Worm (Caenorhabditis elegans) whole organism, L4 larva: ENCODE results near the gene nhr-105.

ENCODE experiments used
- D1046.2 ChIP-seq: fragments of 200-800 bp; sonication (Bioruptor generic); IDR thresholded peaks from 2 replicates; pipeline ENCODE4 v1.3.6; 2022; ENCODE audit warnings: missing genetic modification characterization, missing compliant biosample characterization
- F26F4.8 ChIP-seq: fragments of 200-800 bp; sonication (Bioruptor generic); conservative IDR thresholded peaks from 2 replicates; pipeline ENCODE4 v1.3.6; 2022; ENCODE audit warnings: missing genetic modification characterization, missing compliant biosample characterization
- F37D6.2 ChIP-seq: sonication (generic microtip); optimal IDR thresholded peaks from 2 replicates; lab custom pipeline; 2016; ENCODE audit warnings: mild to moderate bottlenecking, missing genetic modification characterization, missing compliant biosample characterization
- F44E2.7 ChIP-seq: fragments of 200-800 bp; sonication (Bioruptor generic); IDR thresholded peaks from 2 replicates; pipeline ENCODE4 v2.1.2; 2022; ENCODE audit warnings: missing genetic modification characterization, missing compliant biosample characterization
- T20F7.1 ChIP-seq: fragments of 200-800 bp; sonication (Bioruptor generic); optimal IDR thresholded peaks from 2 replicates; lab custom pipeline; 2018; ENCODE audit warnings: mild to moderate bottlenecking, missing genetic modification characterization, missing compliant biosample characterization
- Y105C5A.15 ChIP-seq: fragments of 200-800 bp; sonication (Bioruptor generic); IDR thresholded peaks from 2 replicates; pipeline ENCODE4 v1.3.6; 2022; ENCODE audit warnings: missing genetic modification characterization, missing compliant biosample characterization
- Y48G9A.11 ChIP-seq: fragments of 200-800 bp; sonication (Bioruptor generic); IDR thresholded peaks from 2 replicates; pipeline ENCODE4 v1.3.6; 2022; ENCODE audit warnings: missing genetic modification reagents, missing genetic modification characterization, missing compliant biosample characterization
- Y75B8A.6 ChIP-seq: fragments of 200-800 bp; sonication (Bioruptor generic); IDR thresholded peaks from 2 replicates; pipeline ENCODE4 v1.3.6; 2022; ENCODE audit warnings: missing genetic modification reagents, missing genetic modification characterization, missing compliant biosample characterization
- ZK546.5 ChIP-seq, 2 experiments: sonication (generic microtip); optimal IDR thresholded peaks; 2 replicates each; lab custom pipeline; 2017; ENCODE audit warnings: missing biosample characterization in 2 of 2, missing genetic modification characterization in 2 of 2
- aha-1 ChIP-seq: fragments of 150-350 bp; peaks from one replicate; lab custom pipeline; 2014; ENCODE audit warnings: missing biosample characterization, missing genetic modification characterization
- ceh-20 ChIP-seq: fragments of 200-800 bp; sonication (Bioruptor generic); IDR thresholded peaks from 2 replicates; pipeline ENCODE4 v1.3.6; 2022; ENCODE audit warnings: missing genetic modification reagents, missing genetic modification characterization, missing compliant biosample characterization
- ceh-28 ChIP-seq: fragments of 150-350 bp; optimal IDR thresholded peaks from 2 replicates; lab custom pipeline; 2014; ENCODE audit warnings: missing biosample characterization, missing genetic modification reagents, missing genetic modification characterization
- ceh-44 ChIP-seq: fragments of 200-800 bp; sonication (Bioruptor generic); IDR thresholded peaks from 2 replicates; pipeline ENCODE4 v1.3.6; 2022; ENCODE audit warnings: missing genetic modification reagents, missing genetic modification characterization, missing compliant biosample characterization
- ceh-62 ChIP-seq: sonication (generic microtip); optimal IDR thresholded peaks from 2 replicates; lab custom pipeline; 2017; ENCODE audit warnings: missing biosample characterization, missing genetic modification characterization
- ces-1 ChIP-seq: fragments of 150-350 bp; sonication (generic microtip); optimal IDR thresholded peaks from 4 replicates; lab custom pipeline; 2014; ENCODE audit warnings: missing biosample characterization, missing genetic modification reagents, missing genetic modification characterization
- cey-2 ChIP-seq: sonication (generic microtip); optimal IDR thresholded peaks from 3 replicates; lab custom pipeline; 2017; ENCODE audit warnings: missing genetic modification characterization, mild to moderate bottlenecking, missing compliant biosample characterization, antibody characterized with exemption, borderline replicate concordance; ENCODE audit not compliant: insufficient read depth
- daf-19 ChIP-seq: fragments of 200-800 bp; sonication (Bioruptor generic); conservative IDR thresholded peaks from 2 replicates; pipeline ENCODE4 v1.3.6; 2022; ENCODE audit warnings: missing genetic modification characterization, missing compliant biosample characterization
- dmd-6 ChIP-seq: fragments of 200-800 bp; sonication (Bioruptor generic); IDR thresholded peaks from 2 replicates; pipeline ENCODE4 v1.3.6; 2022; ENCODE audit warnings: missing genetic modification reagents, missing genetic modification characterization, missing compliant biosample characterization
- dpl-1 ChIP-seq: fragments of 150-350 bp; optimal IDR thresholded peaks from 2 replicates; lab custom pipeline; 2014; ENCODE audit warnings: missing biosample characterization, missing genetic modification reagents, missing genetic modification characterization
- dve-1 ChIP-seq: sonication (generic microtip); optimal IDR thresholded peaks from 2 replicates; lab custom pipeline; 2017; ENCODE audit warnings: antibody characterized with exemption, mild to moderate bottlenecking, missing genetic modification characterization, missing compliant biosample characterization; ENCODE audit not compliant: insufficient read depth
- egl-27 ChIP-seq: sonication (generic microtip); optimal IDR thresholded peaks from 3 replicates; lab custom pipeline; 2017; ENCODE audit warnings: missing biosample characterization, missing genetic modification reagents, missing genetic modification characterization
- hlh-11 ChIP-seq: fragments of 200-800 bp; sonication (Bioruptor generic); optimal IDR thresholded peaks from 2 replicates; lab custom pipeline; 2018; ENCODE audit warnings: mild to moderate bottlenecking, missing genetic modification characterization, missing compliant biosample characterization
- hlh-30 ChIP-seq: sonication (generic microtip); optimal IDR thresholded peaks from 2 replicates; lab custom pipeline; 2017; ENCODE audit warnings: antibody characterized with exemption, mild to moderate bottlenecking, missing genetic modification characterization, missing compliant biosample characterization; ENCODE audit not compliant: insufficient read depth
- lin-1 ChIP-seq: fragments of 200-800 bp; sonication (Bioruptor generic); IDR thresholded peaks from 2 replicates; pipeline ENCODE4 v1.3.6; 2022; ENCODE audit warnings: missing genetic modification reagents, missing genetic modification characterization, missing compliant biosample characterization
- lin-15B ChIP-seq: fragments of 150-350 bp; sonication (generic microtip); optimal IDR thresholded peaks from 3 replicates; lab custom pipeline; 2014; ENCODE audit warnings: missing biosample characterization, missing genetic modification characterization
- lin-39 ChIP-seq: fragments of 150-350 bp; optimal IDR thresholded peaks from 2 replicates; lab custom pipeline; 2014; ENCODE audit warnings: missing biosample characterization, missing genetic modification reagents, missing genetic modification characterization
- lsy-2 ChIP-seq, 2 experiments: fragments of 150-350 bp in 1 of 2; sonication (generic microtip) in 1 of 2; optimal IDR thresholded peaks; 2 replicates each; lab custom pipeline; 2014 to 2017; ENCODE audit warnings: missing biosample characterization in 2 of 2, missing genetic modification characterization in 2 of 2
- madf-5 ChIP-seq, 2 experiments: fragments of 200-800 bp; sonication (Bioruptor generic); IDR thresholded peaks; 2 replicates each; pipeline ENCODE4 v1.3.6; 2022; ENCODE audit warnings: missing compliant biosample characterization in 2 of 2, missing genetic modification characterization in 2 of 2
- mdl-1 ChIP-seq, 2 experiments: fragments of 150-350 bp in 1 of 2; sonication (generic microtip) in 1 of 2; optimal IDR thresholded peaks; 2 replicates each; lab custom pipeline; 2014 to 2017; ENCODE audit warnings: missing biosample characterization in 2 of 2, missing genetic modification characterization in 2 of 2
- mdt-29 ChIP-seq: fragments of 200-800 bp; sonication (Bioruptor generic); IDR thresholded peaks from 2 replicates; pipeline ENCODE4 v1.3.6; 2022; ENCODE audit warnings: missing genetic modification reagents, missing genetic modification characterization, missing compliant biosample characterization
- mxl-3 ChIP-seq: fragments of 200-800 bp; sonication (Bioruptor generic); optimal IDR thresholded peaks from 2 replicates; lab custom pipeline; 2018; ENCODE audit warnings: mild to moderate bottlenecking, missing genetic modification characterization, missing compliant biosample characterization
- nhr-102 ChIP-seq: sonication (generic microtip); optimal IDR thresholded peaks from 2 replicates; lab custom pipeline; 2016; ENCODE audit warnings: mild to moderate bottlenecking, missing genetic modification characterization, moderate library complexity, missing compliant biosample characterization
- nhr-25 ChIP-seq: sonication (generic microtip); optimal IDR thresholded peaks from 2 replicates; lab custom pipeline; 2017; ENCODE audit warnings: missing genetic modification characterization, mild to moderate bottlenecking, missing compliant biosample characterization, antibody characterized with exemption, moderate library complexity, borderline replicate concordance; ENCODE audit not compliant: insufficient read depth
- nhr-28 ChIP-seq: fragments of 150-350 bp; optimal IDR thresholded peaks from 2 replicates; lab custom pipeline; 2014; ENCODE audit warnings: missing biosample characterization, missing genetic modification characterization
- nhr-48 ChIP-seq: sonication (generic microtip); optimal IDR thresholded peaks from 2 replicates; lab custom pipeline; 2016; ENCODE audit warnings: mild to moderate bottlenecking, missing genetic modification characterization, missing compliant biosample characterization
- pha-4 ChIP-seq, 2 experiments: fragments of 150-350 bp in 1 of 2; fragments of 200-800 bp in 1 of 2; sonication (Bioruptor generic) in 1 of 2; IDR thresholded peaks in 1 of 2; optimal IDR thresholded peaks in 1 of 2; 2 replicates each; pipeline versions ENCODE4 v1.3.6 to Lab custom; 2014 to 2022; ENCODE audit warnings: missing genetic modification characterization in 2 of 2, missing genetic modification reagents in 2 of 2, missing biosample characterization in 1 of 2, missing compliant biosample characterization in 1 of 2
- php-3 ChIP-seq: fragments of 200-800 bp; sonication (Bioruptor generic); IDR thresholded peaks from 2 replicates; pipeline ENCODE4 v1.3.6; 2022; ENCODE audit warnings: missing genetic modification reagents, missing genetic modification characterization, missing compliant biosample characterization
- pqm-1 ChIP-seq: sonication (generic microtip); optimal IDR thresholded peaks from 2 replicates; lab custom pipeline; 2017; ENCODE audit warnings: missing biosample characterization, missing genetic modification characterization
- rbr-2 ChIP-seq: sonication (generic microtip); optimal IDR thresholded peaks from 2 replicates; lab custom pipeline; 2016; ENCODE audit warnings: missing genotype, missing genetic modification characterization, missing compliant biosample characterization
- snpc-1.2 ChIP-seq: fragments of 200-800 bp; sonication (Bioruptor generic); IDR thresholded peaks from 2 replicates; pipeline ENCODE4 v1.3.6; 2022; ENCODE audit warnings: missing genetic modification reagents, missing genetic modification characterization, missing compliant biosample characterization
- spr-1 ChIP-seq: sonication (generic microtip); optimal IDR thresholded peaks from 2 replicates; lab custom pipeline; 2016; ENCODE audit warnings: mild to moderate bottlenecking, missing genetic modification characterization, missing compliant biosample characterization
- spr-3 ChIP-seq: fragments of 200-800 bp; sonication (Bioruptor generic); optimal IDR thresholded peaks from 2 replicates; lab custom pipeline; 2018; ENCODE audit warnings: mild to moderate bottlenecking, missing genetic modification characterization, missing compliant biosample characterization
- unc-130 ChIP-seq: sonication (generic microtip); optimal IDR thresholded peaks from 2 replicates; lab custom pipeline; 2016; ENCODE audit warnings: missing genetic modification reagents, missing genetic modification characterization, missing compliant biosample characterization
- unc-62 ChIP-seq, 3 experiments: fragments of 150-350 bp in 1 of 3; sonication (generic microtip); optimal IDR thresholded peaks in 2 of 3; peaks in 1 of 3; 1 replicate in 1 of 3; 2 replicates in 2 of 3; lab custom pipeline; 2014 to 2017; ENCODE audit warnings: missing biosample characterization in 3 of 3, missing genetic modification characterization in 3 of 3, missing genetic modification reagents in 3 of 3, missing genotype in 1 of 3
- zag-1 ChIP-seq: fragments of 150-350 bp; optimal IDR thresholded peaks from 2 replicates; lab custom pipeline; 2014; ENCODE audit warnings: missing biosample characterization, missing genetic modification characterization
- zip-11 ChIP-seq: fragments of 200-800 bp; sonication (Bioruptor generic); IDR thresholded peaks from 2 replicates; pipeline ENCODE4 v1.3.6; 2022; ENCODE audit warnings: missing genetic modification characterization, missing compliant biosample characterization
- ztf-11 ChIP-seq: fragments of 150-350 bp; optimal IDR thresholded peaks from 2 replicates; lab custom pipeline; 2014; ENCODE audit warnings: missing biosample characterization, missing genetic modification characterization
- ztf-7 ChIP-seq: fragments of 150-350 bp; optimal IDR thresholded peaks from 2 replicates; lab custom pipeline; 2014; ENCODE audit warnings: missing biosample characterization, missing genetic modification characterization

The nhr-105 gene

ce11 chrIV:7084632-7085160 is 34.7 kb downstream of the nhr-105 start, which contains the start of gene rps-4 (continued):
- TF ChIP-seq ZK546.5 (tag; optimal IDR thresholded peaks at IDR 0.05; lab: Kevin White, UChicago) = no peak
- TF ChIP-seq madf-5 (GFP tag; IDR thresholded peaks at IDR 0.05; lab: Robert Waterston, UW) = no peak
- TF ChIP-seq lin-39 (tag; lab: Kevin White, UChicago) = no peak
- peak; percentile 43 for TF ChIP-seq nhr-25 (tag; lab: Kevin White, UChicago)
- TF ChIP-seq ceh-62 = no peak
- TF ChIP-seq ztf-7 = no peak
- no peak for TF ChIP-seq zip-11 (GFP tag; lab: Robert Waterston, UW)
- TF ChIP-seq T20F7.1 (GFP tag; lab: Kevin White, UChicago) = peak; percentile 87
- TF ChIP-seq nhr-48 (tag; lab: Kevin White, UChicago) = peak; percentile 53
- TF ChIP-seq unc-62 (GFP tag; optimal IDR thresholded peaks at IDR 0.05 in 1 of 2; lab: Kevin White, UChicago) = peak in 1 of 2 experiments; percentile 41
- no peak for TF ChIP-seq unc-62 (tag; optimal IDR thresholded peaks at IDR 0.05; lab: Kevin White, UChicago)
- peak; percentile 42 for TF ChIP-seq unc-130
- 0 out of 2 replicates have a peak, but pooled peaks have one; percentile 46 for TF ChIP-seq Y48G9A.11 (GFP tag; lab: Robert Waterston, UW)
- TF ChIP-seq pqm-1 = peak; percentile 53
- TF ChIP-seq ceh-20 (GFP tag; lab: Robert Waterston, UW) = peak; percentile 79
- TF ChIP-seq ztf-11 (tag; lab: Kevin White, UChicago) = no peak
- no peak for TF ChIP-seq F26F4.8
- TF ChIP-seq mxl-3 (GFP tag; lab: Kevin White, UChicago) = peak; percentile 44
- TF ChIP-seq ceh-44 (GFP tag; lab: Robert Waterston, UW) = 0 out of 2 replicates have a peak, but pooled peaks have one; percentile 5
- TF ChIP-seq dve-1 (tag; lab: Kevin White, UChicago) = peak; percentile 96
- TF ChIP-seq dpl-1 = peak; percentile 87
- no peak for TF ChIP-seq F44E2.7 (GFP tag; lab: Robert Waterston, UW)
- TF ChIP-seq php-3 (GFP tag; lab: Robert Waterston, UW) = 0 out of 2 replicates have a peak, but pooled peaks have one; percentile 42
- peak; percentile 65 for TF ChIP-seq spr-1 (tag; lab: Kevin White, UChicago)
- TF ChIP-seq mdl-1 (tag; optimal IDR thresholded peaks at IDR 0.05; lab: Kevin White, UChicago) = peak in 1 of 2 experiments; percentile 57
- TF ChIP-seq hlh-30 (tag; lab: Kevin White, UChicago) = no peak
- TF ChIP-seq spr-3 (GFP tag; lab: Kevin White, UChicago) = no peak
- TF ChIP-seq daf-19 (GFP tag; lab: Robert Waterston, UW) = 0 out of 2 replicates have a peak, but pooled peaks have one; percentile 64
- TF ChIP-seq nhr-102 = peak; percentile 61
- peak; percentile 83 for TF ChIP-seq dmd-6
- TF ChIP-seq lin-1 (GFP tag; lab: Robert Waterston, UW) = no peak
- TF ChIP-seq ceh-28 (tag; lab: Kevin White, UChicago) = no peak
- TF ChIP-seq zag-1 (tag; lab: Kevin White, UChicago) = no peak
- TF ChIP-seq lin-15B (tag; lab: Kevin White, UChicago) = peak; percentile 74
- TF ChIP-seq mdt-29 (GFP tag; lab: Robert Waterston, UW) = peak; percentile 66
- TF ChIP-seq F37D6.2 (tag; lab: Kevin White, UChicago) = peak; percentile 59
- peak; percentile 97 for TF ChIP-seq aha-1 (tag; lab: Kevin White, UChicago)
- TF ChIP-seq Y75B8A.6 (GFP tag; lab: Robert Waterston, UW) = no peak
- no peak for TF ChIP-seq egl-27 (tag; lab: Kevin White, UChicago)
- no peak for TF ChIP-seq Y105C5A.15
- 0 out of 2 replicates have a peak, but pooled peaks have one; percentile 36 for TF ChIP-seq D1046.2 (GFP tag; lab: Robert Waterston, UW)
- peak; percentile 87 for TF ChIP-seq nhr-28 (tag; lab: Kevin White, UChicago)
- TF ChIP-seq hlh-11 = peak; percentile 91
- TF ChIP-seq cey-2 (tag; lab: Kevin White, UChicago) = no peak
- TF ChIP-seq lsy-2 (tag; optimal IDR thresholded peaks at IDR 0.05; lab: Kevin White, UChicago) = peak in 1 of 2 experiments; percentile 93
- TF ChIP-seq pha-4 (GFP tag; IDR thresholded peaks at IDR 0.05; lab: Robert Waterston, UW) = peak; percentile 68
- peak; percentile 62 for TF ChIP-seq pha-4 (tag; optimal IDR thresholded peaks at IDR 0.05; lab: Kevin White, UChicago)
- peak; percentile 74 for TF ChIP-seq snpc-1.2
- no peak for TF ChIP-seq ces-1 (GFP tag; lab: Kevin White, UChicago)
- TF ChIP-seq rbr-2 = peak; percentile 75
